Worm (Caenorhabditis elegans) whole organism, L1 larva: ENCODE data around the gene oac-6.

Experiments used
- ceh-63 ChIP-seq: fragments of 200-800 bp; sonication (Bioruptor generic); optimal IDR thresholded peaks from 2 replicates; lab custom pipeline; 2018; ENCODE audit warnings: mild to moderate bottlenecking, missing genetic modification characterization, missing compliant biosample characterization
- ceh-82 ChIP-seq, 3 experiments: fragments of 150-350 bp in 1 of 3; sonication (generic microtip) in 2 of 3; optimal IDR thresholded peaks; 2 replicates each; lab custom pipeline; 2014 to 2017; ENCODE audit warnings: missing biosample characterization in 3 of 3, missing genetic modification characterization in 3 of 3
- dpl-1 ChIP-seq, 3 experiments: fragments of 150-350 bp in 2 of 3; sonication (generic microtip) in 1 of 3; optimal IDR thresholded peaks; 2 replicates each; lab custom pipeline; 2014 to 2017; ENCODE audit warnings: missing biosample characterization in 3 of 3, missing genetic modification characterization in 3 of 3, missing genetic modification reagents in 3 of 3
- dsc-1 ChIP-seq: sonication (generic microtip); optimal IDR thresholded peaks from 2 replicates; lab custom pipeline; 2016; ENCODE audit warnings: mild to moderate bottlenecking, missing genetic modification characterization, missing compliant biosample characterization
- efl-1 ChIP-seq, 4 experiments: fragments of 150-350 bp; optimal IDR thresholded peaks in 3 of 4; peaks in 1 of 4; 1 replicate in 1 of 4; 2 replicates in 3 of 4; lab custom pipeline; 2014; ENCODE audit warnings: missing biosample characterization in 2 of 4, missing genetic modification characterization in 2 of 4, missing genetic modification reagents in 2 of 4
- efl-3 ChIP-seq: fragments of 200-800 bp; sonication (Bioruptor generic); optimal IDR thresholded peaks from 2 replicates; lab custom pipeline; 2018; ENCODE audit warnings: mild to moderate bottlenecking, missing genetic modification characterization, missing compliant biosample characterization
- egl-13 ChIP-seq: sonication (generic microtip); optimal IDR thresholded peaks from 2 replicates; lab custom pipeline; 2016; ENCODE audit warnings: missing genotype, missing genetic modification reagents, missing genetic modification characterization, missing compliant biosample characterization
- elt-2 ChIP-seq: sonication (generic microtip); optimal IDR thresholded peaks from 2 replicates; lab custom pipeline; 2016; ENCODE audit warnings: missing genetic modification characterization, mild to moderate bottlenecking, inconsistent platforms, missing compliant biosample characterization, missing genetic modification reagents
- elt-3 ChIP-seq, 6 experiments: fragments of 150-350 bp in 1 of 6; sonication (generic microtip); optimal IDR thresholded peaks; 2 replicates each; lab custom pipeline; 2017 to 2018; ENCODE audit warnings: missing biosample characterization in 6 of 6, missing genetic modification characterization in 6 of 6, inconsistent platforms in 1 of 6
- ets-5 ChIP-seq: fragments of 200-800 bp; sonication (Bioruptor generic); IDR thresholded peaks from 2 replicates; pipeline ENCODE4 v1.3.6; 2022; ENCODE audit warnings: missing genetic modification characterization, missing compliant biosample characterization
- fkh-10 ChIP-seq: sonication (generic microtip); optimal IDR thresholded peaks from 2 replicates; lab custom pipeline; 2017; ENCODE audit warnings: missing biosample characterization, missing genetic modification reagents, missing genetic modification characterization
- fkh-8 ChIP-seq: sonication (generic microtip); optimal IDR thresholded peaks from 2 replicates; lab custom pipeline; 2016; ENCODE audit warnings: mild to moderate bottlenecking, missing genetic modification characterization, missing compliant biosample characterization
- grh-1 ChIP-seq: fragments of 200-800 bp; sonication (Bioruptor generic); IDR thresholded peaks from 2 replicates; pipeline ENCODE4 v1.3.6; 2022; ENCODE audit warnings: missing genetic modification reagents, missing genetic modification characterization, missing compliant biosample characterization
- hlh-4 ChIP-seq: sonication (generic microtip); optimal IDR thresholded peaks from 2 replicates; lab custom pipeline; 2016; ENCODE audit warnings: mild to moderate bottlenecking, missing genetic modification characterization, missing compliant biosample characterization
- irx-1 ChIP-seq: sonication (generic microtip); optimal IDR thresholded peaks from 2 replicates; lab custom pipeline; 2016; ENCODE audit warnings: missing genetic modification characterization, missing compliant biosample characterization
- isw-1 ChIP-seq: fragments of 200-800 bp; sonication (Bioruptor generic); IDR thresholded peaks from 2 replicates; pipeline ENCODE4 v1.3.6; 2022; ENCODE audit warnings: missing genetic modification characterization, missing compliant biosample characterization
- jun-1 ChIP-seq: fragments of 150-350 bp; optimal IDR thresholded peaks from 2 replicates; lab custom pipeline; 2014; ENCODE audit warnings: missing biosample characterization, missing genetic modification reagents, missing genetic modification characterization
- lin-14 ChIP-seq: fragments of 200-800 bp; sonication (Bioruptor generic); optimal IDR thresholded peaks from 2 replicates; lab custom pipeline; 2018; ENCODE audit warnings: mild to moderate bottlenecking, missing genetic modification characterization, moderate library complexity, missing compliant biosample characterization
- lin-15B ChIP-seq: fragments of 150-350 bp; sonication (generic microtip); optimal IDR thresholded peaks from 3 replicates; lab custom pipeline; 2014; ENCODE audit warnings: missing biosample characterization, missing genetic modification characterization
- lin-35 ChIP-seq, 2 experiments: fragments of 150-350 bp; optimal IDR thresholded peaks; 2 replicates each; lab custom pipeline; 2014; ENCODE audit warnings: missing biosample characterization in 2 of 2, missing genetic modification characterization in 2 of 2, missing genetic modification reagents in 2 of 2
- lsy-2 ChIP-seq, 2 experiments: fragments of 150-350 bp; optimal IDR thresholded peaks; 2 replicates each; lab custom pipeline; 2014; ENCODE audit warnings: missing biosample characterization in 2 of 2, missing genetic modification characterization in 2 of 2
- mab-9 ChIP-seq: fragments of 200-800 bp; sonication (Bioruptor generic); IDR thresholded peaks from 2 replicates; pipeline ENCODE4 v1.3.6; 2022; ENCODE audit warnings: missing genetic modification reagents, missing genetic modification characterization, missing compliant biosample characterization
- mdl-1 ChIP-seq, 2 experiments: fragments of 150-350 bp; optimal IDR thresholded peaks; 2 replicates each; lab custom pipeline; 2014 to 2017; ENCODE audit warnings: missing biosample characterization in 2 of 2, missing genetic modification characterization in 2 of 2, inconsistent platforms in 1 of 2
- mef-2 ChIP-seq: fragments of 150-350 bp; optimal IDR thresholded peaks from 2 replicates; lab custom pipeline; 2014; ENCODE audit warnings: missing biosample characterization, missing genetic modification characterization
- mep-1 ChIP-seq: fragments of 150-350 bp; optimal IDR thresholded peaks from 2 replicates; lab custom pipeline; 2014; ENCODE audit warnings: missing biosample characterization, missing genetic modification characterization
- nhr-11 ChIP-seq: fragments of 150-350 bp; optimal IDR thresholded peaks from 2 replicates; lab custom pipeline; 2014; ENCODE audit warnings: missing biosample characterization, missing genetic modification characterization
- nhr-19 ChIP-seq: fragments of 200-800 bp; sonication (Bioruptor generic); conservative IDR thresholded peaks from 2 replicates; pipeline ENCODE4 v1.3.6; 2022; ENCODE audit warnings: missing genetic modification characterization, missing compliant biosample characterization
- nhr-20 ChIP-seq: sonication (generic microtip); optimal IDR thresholded peaks from 2 replicates; lab custom pipeline; 2016; ENCODE audit warnings: mild to moderate bottlenecking, missing genetic modification characterization, missing compliant biosample characterization
- nhr-47 ChIP-seq: sonication (generic microtip); optimal IDR thresholded peaks from 2 replicates; lab custom pipeline; 2016; ENCODE audit warnings: mild to moderate bottlenecking, missing genetic modification characterization, moderate library complexity, missing compliant biosample characterization
- nhr-71 ChIP-seq: sonication (generic microtip); optimal IDR thresholded peaks from 2 replicates; lab custom pipeline; 2016; ENCODE audit warnings: mild to moderate bottlenecking, missing genetic modification characterization, moderate library complexity, missing compliant biosample characterization
- nhr-84 ChIP-seq: sonication (generic microtip); optimal IDR thresholded peaks from 2 replicates; lab custom pipeline; 2017; ENCODE audit warnings: missing biosample characterization, missing genetic modification characterization
- nhr-85 ChIP-seq: sonication (generic microtip); peaks from one replicate; lab custom pipeline; 2016; ENCODE audit warnings: missing genetic modification characterization, inconsistent platforms, missing compliant biosample characterization
- pax-3 ChIP-seq: fragments of 200-800 bp; sonication (Bioruptor generic); optimal IDR thresholded peaks from 2 replicates; lab custom pipeline; 2018; ENCODE audit warnings: mild to moderate bottlenecking, missing genetic modification characterization, moderate library complexity, missing compliant biosample characterization
- rnt-1 ChIP-seq: sonication (generic microtip); optimal IDR thresholded peaks from 2 replicates; lab custom pipeline; 2016; ENCODE audit warnings: mild to moderate bottlenecking, missing genetic modification characterization, moderate library complexity, missing compliant biosample characterization
- skn-1 ChIP-seq: fragments of 150-350 bp; optimal IDR thresholded peaks from 2 replicates; lab custom pipeline; 2014; ENCODE audit warnings: missing biosample characterization, missing genetic modification characterization
- snpc-4 ChIP-seq: fragments of 150-350 bp; optimal IDR thresholded peaks from 2 replicates; lab custom pipeline; 2014; ENCODE audit warnings: missing biosample characterization, missing genetic modification characterization
- snu-23 ChIP-seq: sonication (generic microtip); optimal IDR thresholded peaks from 2 replicates; lab custom pipeline; 2016; ENCODE audit warnings: missing genetic modification characterization, missing compliant biosample characterization
- sox-4 ChIP-seq: sonication (generic microtip); optimal IDR thresholded peaks from 2 replicates; lab custom pipeline; 2016; ENCODE audit warnings: missing genetic modification characterization, missing compliant biosample characterization
- swsn-7 ChIP-seq: sonication (generic microtip); optimal IDR thresholded peaks from 2 replicates; lab custom pipeline; 2016; ENCODE audit warnings: missing genetic modification characterization, missing compliant biosample characterization
- tbx-2 ChIP-seq: sonication (generic microtip); optimal IDR thresholded peaks from 2 replicates; lab custom pipeline; 2016; ENCODE audit warnings: missing genetic modification characterization, missing compliant biosample characterization
- unc-130 ChIP-seq: fragments of 150-350 bp; optimal IDR thresholded peaks from 2 replicates; lab custom pipeline; 2017; ENCODE audit warnings: missing biosample characterization, missing genetic modification characterization, inconsistent platforms
- unc-30 ChIP-seq: sonication (generic microtip); optimal IDR thresholded peaks from 2 replicates; lab custom pipeline; 2017; ENCODE audit warnings: missing biosample characterization, missing genetic modification characterization
- unc-86 ChIP-seq: sonication (generic microtip); optimal IDR thresholded peaks from 2 replicates; lab custom pipeline; 2016; ENCODE audit warnings: missing genetic modification characterization, missing compliant biosample characterization
- xbp-1 ChIP-seq: sonication (generic microtip); optimal IDR thresholded peaks from 2 replicates; lab custom pipeline; 2016; ENCODE audit warnings: missing genetic modification characterization, missing compliant biosample characterization
- zip-4 ChIP-seq: fragments of 200-800 bp; sonication (Bioruptor generic); optimal IDR thresholded peaks from 2 replicates; lab custom pipeline; 2018; ENCODE audit warnings: mild to moderate bottlenecking, missing genetic modification characterization, moderate library complexity, missing compliant biosample characterization

The oac-6 gene

DNA sequence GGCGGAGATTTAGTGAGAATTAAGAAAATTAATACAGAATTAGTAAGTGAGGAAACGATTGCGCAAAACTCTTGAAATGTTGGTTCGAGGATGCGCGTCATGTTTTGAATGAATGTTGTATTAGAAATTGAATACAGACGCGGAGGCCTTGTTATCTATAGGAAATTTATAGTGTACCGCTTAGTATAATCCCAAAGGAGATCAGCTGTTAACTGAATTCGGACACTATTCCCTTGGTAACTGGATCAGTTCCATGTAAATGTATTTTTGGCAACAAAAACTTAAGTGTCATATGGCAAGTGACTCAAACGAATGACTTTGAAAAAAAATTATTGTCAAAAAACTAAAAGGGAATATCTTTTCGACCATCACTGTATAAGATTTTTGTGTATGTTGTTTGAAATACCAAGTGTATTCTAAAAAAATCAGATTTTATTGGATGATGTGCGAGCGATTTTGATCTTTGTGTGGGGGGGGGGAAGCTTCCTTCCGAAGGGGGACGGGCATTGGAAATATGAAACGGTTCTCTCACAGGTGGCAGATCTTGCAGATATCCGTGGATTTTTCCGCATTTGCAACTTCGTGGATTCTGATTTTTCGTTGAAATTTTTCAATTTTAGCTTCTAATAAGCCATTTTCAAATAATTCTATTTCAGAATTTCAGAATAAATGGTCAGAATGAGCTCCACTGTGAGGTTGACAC is 44.0 kb downstream of the oac-6 start, which contains the start of the genes W08G11.5 and W08G11.1:
W08G11.5 (minus strand) TSS at position 101 of the 703 bp plus-strand sequence.
W08G11.1 (plus strand) TSS at position 653 of the 703 bp plus-strand sequence.
- TF ChIP-seq efl-3 (no peak), unc-130 (tag; lab: Kevin White, UChicago) (no peak), zip-4 (GFP tag; lab: Kevin White, UChicago) (no peak), nhr-84 (tag; lab: Kevin White, UChicago) (no peak), nhr-11 (tag; lab: Kevin White, UChicago) (no peak), hlh-4 (tag; lab: Kevin White, UChicago) (no peak), ceh-63 (GFP tag; lab: Kevin White, UChicago) (no peak), skn-1 (no peak), ets-5 (GFP tag; lab: Robert Waterston, UW) (no peak), sox-4 (tag; lab: Kevin White, UChicago) (no peak), rnt-1 (tag; lab: Kevin White, UChicago) (no peak), elt-3 (tag; optimal IDR thresholded peaks at IDR 0.05; lab: Kevin White, UChicago) (no peak), lin-15B (no peak), egl-13 (tag; lab: Kevin White, UChicago) (no peak)

DNA sequence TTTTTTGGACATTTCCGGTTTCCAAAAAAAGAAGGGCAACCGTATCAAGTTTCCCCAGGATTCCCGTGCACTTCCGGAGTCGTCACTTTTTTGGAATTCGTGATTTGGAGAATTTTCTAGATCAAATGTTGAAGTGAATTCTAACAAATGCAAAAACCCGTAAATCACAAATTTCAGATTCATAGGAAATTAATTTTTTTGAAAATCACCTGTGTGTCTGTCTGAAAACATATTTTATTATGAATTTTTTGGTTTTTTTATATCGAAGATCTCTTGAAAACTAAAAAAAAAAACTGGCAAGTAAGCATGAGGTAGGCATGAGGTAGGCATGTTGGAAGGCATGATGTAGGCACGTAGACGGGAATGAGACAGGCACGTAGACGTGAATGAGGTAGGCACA is 47.5 kb downstream of the oac-6 start:
- TF ChIP-seq hlh-4 (tag; lab: Kevin White, UChicago), result peak; percentile 69
- no peak for TF ChIP-seq lin-15B

DNA sequence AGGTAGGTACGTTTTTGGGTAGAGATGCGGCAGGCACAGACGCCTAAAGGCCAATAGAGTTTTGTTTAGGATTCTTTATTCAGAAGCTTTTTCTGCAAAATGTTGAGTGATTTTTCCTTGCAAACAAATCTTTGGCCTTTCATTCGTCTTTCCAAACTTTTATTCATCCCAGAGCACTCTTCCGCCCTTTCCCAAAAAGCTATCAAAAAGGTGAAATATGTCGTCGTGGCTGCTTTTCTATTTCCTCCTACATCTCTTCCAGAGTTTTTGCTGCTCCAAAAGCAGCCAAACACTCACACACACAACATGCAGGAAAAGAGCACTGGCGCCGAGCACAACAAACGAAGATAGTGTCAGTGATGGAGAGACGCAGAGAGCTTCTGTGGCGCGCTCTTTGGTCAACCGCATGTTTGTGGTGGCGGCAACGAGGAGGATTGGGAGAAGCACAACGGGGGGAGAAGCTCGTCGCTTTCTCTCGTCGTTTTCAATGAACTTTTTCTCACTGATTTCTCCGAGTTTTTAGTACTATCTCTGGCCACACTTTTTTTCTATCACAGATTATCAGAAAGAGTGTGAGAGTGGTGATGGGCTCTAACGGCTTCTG is 48.4 kb downstream of the oac-6 start:
- TF ChIP-seq fkh-8 (tag; lab: Kevin White, UChicago) (peak; percentile 87), unc-86 (peak; percentile 39), lin-15B (no peak), fkh-10 (GFP tag; lab: Kevin White, UChicago) (peak; percentile 6), snu-23 (GFP tag; lab: Kevin White, UChicago) (peak; percentile 48), isw-1 (GFP tag; lab: Robert Waterston, UW) (peak; percentile 17; the same call in 1 of the 2 replicates), dpl-1 (GFP tag; optimal IDR thresholded peaks at IDR 0.05; lab: Kevin White, UChicago) (peak in 2 of 3 experiments; percentile 28 to 40), nhr-85 (tag; lab: Kevin White, UChicago) (peak; percentile 40), nhr-71 (tag; lab: Kevin White, UChicago) (peak; percentile 69), mep-1 (peak; percentile 23), nhr-20 (peak; percentile 57), swsn-7 (tag; lab: Kevin White, UChicago) (peak; percentile 60), elt-2 (tag; lab: Kevin White, UChicago) (peak; percentile 39), mef-2 (tag; lab: Kevin White, UChicago) (no peak), unc-30 (tag; lab: Kevin White, UChicago) (no peak), sox-4 (tag; lab: Kevin White, UChicago) (no peak), lin-35 (GFP tag; optimal IDR thresholded peaks at IDR 0.05; lab: Kevin White, UChicago) (peak; percentile 46 to 51), lin-14 (GFP tag; lab: Kevin White, UChicago) (peak; percentile 89), dsc-1 (tag; lab: Kevin White, UChicago) (peak; percentile 49), mab-9 (GFP tag; lab: Robert Waterston, UW) (no peak), nhr-19 (GFP tag; lab: Robert Waterston, UW) (peak; percentile 64), ceh-82 (tag; optimal IDR thresholded peaks at IDR 0.05; lab: Kevin White, UChicago) (peak in 2 of 3 experiments; percentile 7 to 72), pax-3 (tag; lab: Kevin White, UChicago) (peak; percentile 22), efl-1 (optimal IDR thresholded peaks at IDR 0.05; lab: Kevin White, UChicago) (peak; percentile 42 to 43), efl-1 (GFP tag; optimal IDR thresholded peaks at IDR 0.05 in 1 of 2; lab: Kevin White, UChicago) (peak; percentile 30 to 89), tbx-2 (tag; lab: Kevin White, UChicago) (peak; percentile 40), snpc-4 (tag; lab: Kevin White, UChicago) (peak; percentile 28), nhr-47 (tag; lab: Kevin White, UChicago) (peak; percentile 67), grh-1 (GFP tag; lab: Robert Waterston, UW) (no peak), xbp-1 (tag; lab: Kevin White, UChicago) (peak; percentile 11), mdl-1 (tag; optimal IDR thresholded peaks at IDR 0.05; lab: Kevin White, UChicago) (peak in 1 of 2 experiments; percentile 39), nhr-84 (tag; lab: Kevin White, UChicago) (no peak), lsy-2 (tag; optimal IDR thresholded peaks at IDR 0.05; lab: Kevin White, UChicago) (peak in 1 of 2 experiments; percentile 55), rnt-1 (tag; lab: Kevin White, UChicago) (peak; percentile 87), jun-1 (tag; lab: Kevin White, UChicago) (peak; percentile 25), irx-1 (tag; lab: Kevin White, UChicago) (no peak)
- TF ChIP-seq, all 84 proteins: peak for 27
